Worm (Caenorhabditis elegans) whole organism, L1 larva: ENCODE results near the gene C11G6.2.

Experiments
- ces-1 ChIP-seq: fragments of 150-350 bp; optimal IDR thresholded peaks from 2 replicates; lab custom pipeline; 2014; ENCODE audit warnings: missing biosample characterization, missing genetic modification reagents, missing genetic modification characterization
- egl-27 ChIP-seq, 2 experiments: fragments of 150-350 bp in 1 of 2; sonication (generic microtip); optimal IDR thresholded peaks; 3 replicates each; lab custom pipeline; 2017 to 2018; ENCODE audit warnings: missing biosample characterization in 2 of 2, missing genetic modification characterization in 2 of 2, missing genetic modification reagents in 2 of 2
- elt-3 ChIP-seq, 6 experiments: fragments of 150-350 bp in 1 of 6; sonication (generic microtip); optimal IDR thresholded peaks; 2 replicates each; lab custom pipeline; 2017 to 2018; ENCODE audit warnings: missing biosample characterization in 6 of 6, missing genetic modification characterization in 6 of 6, inconsistent platforms in 1 of 6
- fos-1 ChIP-seq: fragments of 150-350 bp; optimal IDR thresholded peaks from 2 replicates; lab custom pipeline; 2014; ENCODE audit warnings: missing biosample characterization, missing genetic modification characterization
- irx-1 ChIP-seq: sonication (generic microtip); optimal IDR thresholded peaks from 2 replicates; lab custom pipeline; 2016; ENCODE audit warnings: missing genetic modification characterization, missing compliant biosample characterization
- lir-3 ChIP-seq: sonication (generic microtip); optimal IDR thresholded peaks from 2 replicates; lab custom pipeline; 2016; ENCODE audit warnings: mild to moderate bottlenecking, missing genetic modification characterization, moderate library complexity, missing compliant biosample characterization; ENCODE audit not compliant: poor library complexity
- nhr-11 ChIP-seq: fragments of 150-350 bp; optimal IDR thresholded peaks from 2 replicates; lab custom pipeline; 2014; ENCODE audit warnings: missing biosample characterization, missing genetic modification characterization
- unc-62 ChIP-seq: fragments of 150-350 bp; optimal IDR thresholded peaks from 2 replicates; lab custom pipeline; 2014; ENCODE audit warnings: missing biosample characterization, missing genetic modification reagents, missing genetic modification characterization

- TF ChIP-seq fos-1 (tag; lab: Kevin White, UChicago) = no peak
- no peak for TF ChIP-seq irx-1
- no peak for TF ChIP-seq nhr-11 (tag; lab: Kevin White, UChicago)
- TF ChIP-seq ces-1 (GFP tag; lab: Kevin White, UChicago) = no peak
- TF ChIP-seq elt-3 (tag; optimal IDR thresholded peaks at IDR 0.05; lab: Kevin White, UChicago) = no peak
- no peak for TF ChIP-seq egl-27 (tag; optimal IDR thresholded peaks at IDR 0.05; lab: Kevin White, UChicago)
- TF ChIP-seq lir-3 (tag; lab: Kevin White, UChicago) = no peak
- no peak for TF ChIP-seq unc-62 (GFP tag; lab: Kevin White, UChicago)
Observed at ce11 chrX:16352503-16352902, 24.1 kb downstream of the C11G6.2 start.
